Fruit fly (Drosophila melanogaster): Measurements from ENCODE around the gene Sh.

Sh gene

dm6 chrX:18003772-18004569 lies 59.1 kb downstream of the Sh start (continued):
- TF ChIP-seq CG4730 (GFP tag; IDR thresholded peaks at IDR 0.05), result no peak
- TF ChIP-seq CG12219 (GFP tag; optimal IDR thresholded peaks at IDR 0.05), result no peak
- no peak for TF ChIP-seq CG10543 (GFP tag; optimal IDR thresholded peaks at IDR 0.05)
- TF ChIP-seq CG9797 (GFP tag; optimal IDR thresholded peaks at IDR 0.05), result no peak
- no peak for TF ChIP-seq CG34422 (GFP tag; IDR thresholded peaks at IDR 0.05)
- no peak for TF ChIP-seq CG17568 (GFP tag; optimal IDR thresholded peaks at IDR 0.05)
- no peak for TF ChIP-seq hth (optimal IDR thresholded peaks at IDR 0.05)
- TF ChIP-seq cwo (GFP tag; optimal IDR thresholded peaks at IDR 0.05), result peak; percentile 58
- TF ChIP-seq CG6854 (GFP tag; optimal IDR thresholded peaks at IDR 0.05), result peak; percentile 22
- no peak for TF ChIP-seq Dip2 (GFP tag; IDR thresholded peaks at IDR 0.05)
- no peak for TF ChIP-seq bowl (GFP tag; IDR thresholded peaks at IDR 0.05)
- no peak for TF ChIP-seq tap (tag; optimal IDR thresholded peaks at IDR 0.05)
- TF ChIP-seq sc (optimal IDR thresholded peaks at IDR 0.05), result no peak
- TF ChIP-seq sc (GFP tag; optimal IDR thresholded peaks at IDR 0.05), result no peak
- no peak for TF ChIP-seq CG8388 (GFP tag; optimal IDR thresholded peaks at IDR 0.05)
- no peak for TF ChIP-seq CG17829 (tag; optimal IDR thresholded peaks at IDR 0.05)
- TF ChIP-seq nau (GFP tag; optimal IDR thresholded peaks at IDR 0.05), result no peak
- peak; percentile 16 for TF ChIP-seq CG7839 (tag; optimal IDR thresholded peaks at IDR 0.05)
- no peak for TF ChIP-seq cg (GFP tag; optimal IDR thresholded peaks at IDR 0.05)
- peak; percentile 42 for TF ChIP-seq sisA (GFP tag; IDR thresholded peaks at IDR 0.05)
- no peak for TF ChIP-seq Eip74EF (GFP tag; optimal IDR thresholded peaks at IDR 0.05)
- no peak for TF ChIP-seq Oli (tag; optimal IDR thresholded peaks at IDR 0.05)
- TF ChIP-seq B-H1 (GFP tag; IDR thresholded peaks at IDR 0.05), result no peak
- TF ChIP-seq CG11456 (GFP tag; IDR thresholded peaks at IDR 0.05), result no peak
- TF ChIP-seq Dll (GFP tag; IDR thresholded peaks at IDR 0.05; ENCODE audit: partially characterized antibody), result no peak
- TF ChIP-seq CG30431 (GFP tag; optimal IDR thresholded peaks at IDR 0.05), result no peak
- TF ChIP-seq Hey (tag; optimal IDR thresholded peaks at IDR 0.05), result no peak
- no peak for TF ChIP-seq CG13287 (GFP tag; IDR thresholded peaks at IDR 0.05; ENCODE audit: partially characterized antibody)
- TF ChIP-seq MESR4 (GFP tag; optimal IDR thresholded peaks at IDR 0.05), result no peak
- no peak for TF ChIP-seq Dp (GFP tag; optimal IDR thresholded peaks at IDR 0.05)
- TF ChIP-seq pb (GFP tag; optimal IDR thresholded peaks at IDR 0.05), result no peak
- TF ChIP-seq CG14014 (GFP tag; IDR thresholded peaks at IDR 0.05), result no peak
- TF ChIP-seq CG33557 (GFP tag; optimal IDR thresholded peaks at IDR 0.05), result no peak
- TF ChIP-seq eyg (GFP tag; optimal IDR thresholded peaks at IDR 0.05), result no peak
- TF ChIP-seq CG43689 (GFP tag; IDR thresholded peaks at IDR 0.05), result no peak
- no peak for TF ChIP-seq Atf3 (GFP tag; optimal IDR thresholded peaks at IDR 0.05)
- no peak for TF ChIP-seq CG6654 (GFP tag; optimal IDR thresholded peaks at IDR 0.05)
- no peak for TF ChIP-seq Usf (GFP tag; optimal IDR thresholded peaks at IDR 0.05)
- TF ChIP-seq az2 (GFP tag; optimal IDR thresholded peaks at IDR 0.05), result no peak
- TF ChIP-seq Rx (GFP tag; IDR thresholded peaks at IDR 0.05), result no peak
- no peak for TF ChIP-seq abd-A (tag; optimal IDR thresholded peaks at IDR 0.05)
- TF ChIP-seq CG10321 (GFP tag; IDR thresholded peaks at IDR 0.05), result no peak
- no peak for TF ChIP-seq odd (GFP tag; optimal IDR thresholded peaks at IDR 0.05)
- no peak for TF ChIP-seq CG1792 (GFP tag; optimal IDR thresholded peaks at IDR 0.05)
- TF ChIP-seq YL-1 (GFP tag; optimal IDR thresholded peaks at IDR 0.05), result no peak
- TF ChIP-seq Ptx1 (GFP tag; IDR thresholded peaks at IDR 0.05), result no peak
- TF ChIP-seq danr (GFP tag; IDR thresholded peaks at IDR 0.05), result no peak
- no peak for TF ChIP-seq Scr (GFP tag; IDR thresholded peaks at IDR 0.05; ENCODE audit: partially characterized antibody)
- TF ChIP-seq CG5245 (GFP tag; optimal IDR thresholded peaks at IDR 0.05), result no peak
- TF ChIP-seq gce (GFP tag; IDR thresholded peaks at IDR 0.05), result no peak

Data from whole organism, embryonic.